Fruit fly (Drosophila melanogaster): ENCODE results near the gene ND-B8.

The ND-B8 gene

DNA sequence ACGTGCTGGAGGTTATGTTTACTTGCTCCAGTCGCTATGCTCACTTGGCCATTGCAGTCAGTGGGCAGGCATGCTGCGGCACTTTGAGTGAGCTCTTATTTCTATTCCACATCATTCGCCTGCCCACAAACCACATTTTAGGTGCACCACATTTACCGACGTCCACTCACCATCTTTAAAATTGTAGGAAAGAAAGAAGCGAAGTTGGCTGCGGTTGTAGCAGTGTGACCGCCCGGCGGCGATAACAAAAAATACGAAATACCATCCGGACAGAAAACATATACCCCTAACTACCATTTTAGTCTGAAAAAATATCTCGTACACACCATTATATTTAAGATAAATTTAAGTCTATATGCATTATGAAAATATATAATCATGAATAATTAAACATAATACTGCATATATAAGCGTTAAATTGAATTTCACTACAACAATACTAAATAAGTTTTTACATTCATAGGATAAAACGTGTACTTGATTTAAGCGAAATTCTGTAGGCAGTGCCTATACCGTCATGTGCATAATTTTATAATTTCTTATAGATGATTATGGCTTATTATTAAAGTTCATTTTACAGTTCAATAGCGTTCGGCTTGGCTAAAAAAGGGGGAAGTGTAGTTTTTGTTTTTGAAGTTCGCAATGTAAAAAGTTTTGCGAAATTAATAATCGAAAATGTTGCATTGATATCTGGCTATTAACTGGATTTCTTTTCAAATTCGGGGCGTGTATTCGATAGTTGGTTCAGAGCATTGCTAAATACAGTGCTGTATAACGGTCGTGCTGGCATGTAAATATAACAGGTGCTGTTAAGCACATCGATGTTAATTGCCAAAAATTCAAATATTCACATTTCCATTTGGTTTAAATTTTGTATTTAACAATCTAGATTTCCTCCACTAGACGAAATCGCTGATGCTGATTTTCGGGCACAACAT, 4.0 kb downstream of the ND-B8 start, which contains the start of gene RpL27A (continued):
- TF ChIP-seq CG6813 (GFP tag; optimal IDR thresholded peaks at IDR 0.05) = peak; percentile 83
- no peak for TF ChIP-seq Neu2 (GFP tag; optimal IDR thresholded peaks at IDR 0.05; ENCODE audit: borderline replicate concordance)
- no peak for TF ChIP-seq HLH4C (GFP tag; IDR thresholded peaks at IDR 0.05; ENCODE audit: partially characterized antibody)
- TF ChIP-seq ab (GFP tag; optimal IDR thresholded peaks at IDR 0.05) = no peak
- peak; percentile 68 for TF ChIP-seq CG3847 (GFP tag; IDR thresholded peaks at IDR 0.05)
- peak; percentile 8 for TF ChIP-seq CG1792 (GFP tag; optimal IDR thresholded peaks at IDR 0.05)
- peak; percentile 68 for TF ChIP-seq Optix (GFP tag; IDR thresholded peaks at IDR 0.05)
- TF ChIP-seq CG6683 (GFP tag; optimal IDR thresholded peaks at IDR 0.05) = peak; percentile 20
- peak; percentile 66 for TF ChIP-seq CG6254 (GFP tag; optimal IDR thresholded peaks at IDR 0.05)
- TF ChIP-seq CG14667 (GFP tag; IDR thresholded peaks at IDR 0.05) = peak; percentile 57; the same call in 1 of the 2 replicates
- peak; percentile 43 to 66 for TF ChIP-seq bsh (GFP tag; optimal IDR thresholded peaks at IDR 0.05)
- 0 out of 3 replicates have a peak, but pooled peaks have one; percentile 52 for TF ChIP-seq CG2889 (GFP tag; IDR thresholded peaks at IDR 0.05)
- TF ChIP-seq pum (GFP tag; optimal IDR thresholded peaks at IDR 0.05) = peak; percentile 4
- TF ChIP-seq Lim3 (GFP tag; IDR thresholded peaks at IDR 0.05) = no peak
- peak; percentile 81 for TF ChIP-seq gem (tag; optimal IDR thresholded peaks at IDR 0.05)
- peak; percentile 55 for TF ChIP-seq twi (tag; optimal IDR thresholded peaks at IDR 0.05)

DNA sequence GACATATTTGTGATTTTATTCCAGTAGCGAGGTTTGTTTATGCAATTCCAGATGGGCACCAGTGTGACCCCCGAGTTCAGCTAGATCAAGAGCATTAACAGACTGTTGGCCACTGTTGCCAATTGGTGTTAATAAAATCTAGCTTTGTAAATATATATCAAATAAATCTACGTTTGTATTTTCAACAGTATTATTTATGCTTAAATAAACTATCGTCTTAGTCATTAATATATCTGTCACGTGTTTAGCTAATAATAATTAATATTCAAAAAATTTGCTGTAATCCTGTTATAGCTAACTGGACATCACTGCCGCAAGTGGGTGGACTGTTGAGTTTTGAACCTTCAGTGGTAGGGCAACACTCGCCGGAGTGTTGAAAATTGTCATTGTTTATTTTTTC, 5.1 kb downstream of the ND-B8 start, which contains the start of the genes mRpL27 and CG15435:
Gene mRpL27 (minus strand): TSS at position 96 of the 400 bp plus-strand sequence.
Gene CG15435 (plus strand): TSS at position 187 of the 400 bp plus-strand sequence.
- TF ChIP-seq CG9609 (GFP tag; optimal IDR thresholded peaks at IDR 0.05) (no peak), Fer1 (GFP tag; optimal IDR thresholded peaks at IDR 0.05) (peak; percentile 53), row (GFP tag; IDR thresholded peaks at IDR 0.05) (peak; percentile 93), HHEX (GFP tag; optimal IDR thresholded peaks at IDR 0.05) (peak; percentile 34), Scr (GFP tag; IDR thresholded peaks at IDR 0.05; ENCODE audit: partially characterized antibody) (peak; percentile 41; the same call in 1 of the 2 replicates), CG15601 (tag; optimal IDR thresholded peaks at IDR 0.05) (peak; percentile 69), ac (GFP tag; optimal IDR thresholded peaks at IDR 0.05) (no peak), Gug (GFP tag; IDR thresholded peaks at IDR 0.05) (no peak), bsh (GFP tag; optimal IDR thresholded peaks at IDR 0.05) (peak in 1 of 2 experiments; percentile 21), crp (GFP tag; optimal IDR thresholded peaks at IDR 0.05) (peak in 1 of 2 experiments; percentile 70), Xrp1 (GFP tag; IDR thresholded peaks at IDR 0.05) (peak; percentile 44; the same call in 1 of the 2 replicates), prd (optimal IDR thresholded peaks at IDR 0.05) (no peak), prd (GFP tag; IDR thresholded peaks at IDR 0.05) (peak; percentile 28; the same call in 1 of the 3 replicates), CG1024 (GFP tag; IDR thresholded peaks at IDR 0.05) (no peak), Myb (GFP tag; optimal IDR thresholded peaks at IDR 0.05) (peak; percentile 50), Xbp1 (GFP tag; optimal IDR thresholded peaks at IDR 0.05) (peak; percentile 26), YL-1 (GFP tag; optimal IDR thresholded peaks at IDR 0.05) (peak; percentile 75), bigmax (GFP tag; optimal IDR thresholded peaks at IDR 0.05) (no peak), slbo (GFP tag; IDR thresholded peaks at IDR 0.05) (peak; percentile 55; the same call in 1 of the 2 replicates), CG30403 (GFP tag; optimal IDR thresholded peaks at IDR 0.05) (peak; percentile 54), klu (GFP tag; IDR thresholded peaks at IDR 0.05) (peak; percentile 28; the same call in 1 of the 2 replicates), Max (GFP tag; optimal IDR thresholded peaks at IDR 0.05) (peak; percentile 53), CG12104 (GFP tag; optimal IDR thresholded peaks at IDR 0.05) (peak; percentile 12), zen (tag; optimal IDR thresholded peaks at IDR 0.05) (peak; percentile 56), CG1529 (GFP tag; optimal IDR thresholded peaks at IDR 0.05) (no peak), CG2712 (tag; optimal IDR thresholded peaks at IDR 0.05) (peak; percentile 59), CG18262 (tag; optimal IDR thresholded peaks at IDR 0.05) (peak; percentile 32), CG10147 (GFP tag; optimal IDR thresholded peaks at IDR 0.05) (peak; percentile 54), CG13287 (GFP tag; IDR thresholded peaks at IDR 0.05; ENCODE audit: partially characterized antibody) (peak; percentile 23; the same call in 1 of the 2 replicates), Hr3 (GFP tag; optimal IDR thresholded peaks at IDR 0.05) (peak; percentile 42), Rx (GFP tag; IDR thresholded peaks at IDR 0.05) (0 out of 2 replicates have a peak, but pooled peaks have one; percentile 14), Atf6 (GFP tag; IDR thresholded peaks at IDR 0.05) (no peak), twi (tag; optimal IDR thresholded peaks at IDR 0.05) (peak; percentile 65)
